Worm (Caenorhabditis elegans) whole organism, L4 larva: ENCODE measurements around the gene grsp-3.

ENCODE experiments used
- F26F4.8 ChIP-seq: fragments of 200-800 bp; sonication (Bioruptor generic); conservative IDR thresholded peaks from 2 replicates; pipeline ENCODE4 v1.3.6; 2022; ENCODE audit warnings: missing genetic modification characterization, missing compliant biosample characterization
- Y5F2A.4 ChIP-seq: fragments of 200-800 bp; sonication (Bioruptor generic); optimal IDR thresholded peaks from 2 replicates; lab custom pipeline; 2018; ENCODE audit warnings: mild to moderate bottlenecking, missing genetic modification characterization, missing compliant biosample characterization
- aly-2 ChIP-seq: sonication (generic microtip); optimal IDR thresholded peaks from 2 replicates; lab custom pipeline; 2018; ENCODE audit warnings: missing biosample characterization, missing genetic modification characterization
- arid-1 ChIP-seq: fragments of 200-800 bp; sonication (Bioruptor generic); conservative IDR thresholded peaks from 2 replicates; pipeline ENCODE4 v1.3.6; 2022; ENCODE audit warnings: missing genetic modification reagents, missing genetic modification characterization, missing compliant biosample characterization
- ceh-32 ChIP-seq: sonication (generic microtip); optimal IDR thresholded peaks from 2 replicates; lab custom pipeline; 2016; ENCODE audit warnings: mild to moderate bottlenecking, missing genetic modification characterization, missing compliant biosample characterization; ENCODE audit not compliant: poor library complexity
- dmd-9 ChIP-seq: fragments of 200-800 bp; sonication (Bioruptor generic); IDR thresholded peaks from 2 replicates; pipeline ENCODE4 v1.3.6; 2022; ENCODE audit warnings: missing genetic modification reagents, missing genetic modification characterization, missing compliant biosample characterization
- nhr-102 ChIP-seq: sonication (generic microtip); optimal IDR thresholded peaks from 2 replicates; lab custom pipeline; 2016; ENCODE audit warnings: mild to moderate bottlenecking, missing genetic modification characterization, moderate library complexity, missing compliant biosample characterization
- ztf-7 ChIP-seq: fragments of 150-350 bp; optimal IDR thresholded peaks from 2 replicates; lab custom pipeline; 2014; ENCODE audit warnings: missing biosample characterization, missing genetic modification characterization

The grsp-3 gene

DNA sequence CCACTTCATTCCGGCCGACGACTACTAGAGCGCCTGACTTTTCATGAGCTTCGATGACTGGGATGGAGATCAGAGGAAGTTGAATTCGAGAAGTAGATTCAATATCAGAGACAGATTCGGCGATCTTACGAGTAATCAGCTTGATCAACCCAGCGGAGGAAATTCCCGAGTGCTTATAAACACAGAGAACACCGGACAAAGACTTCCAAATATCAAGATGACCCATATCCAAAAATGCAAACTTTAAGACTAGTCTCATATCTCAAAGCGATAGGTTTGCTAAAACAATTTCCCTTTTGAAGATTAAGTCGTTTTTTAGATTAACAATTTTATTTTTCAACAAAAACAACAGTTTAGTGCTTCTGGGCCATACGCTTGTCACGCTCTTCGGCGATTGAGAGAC, 48.3 kb downstream of the grsp-3 start, which contains the start of gene Y43B11AR.3 (continued):
- TF ChIP-seq Y5F2A.4 (GFP tag; lab: Kevin White, UChicago) (no peak), aly-2 (tag; lab: Kevin White, UChicago) (no peak), ceh-32 (tag; lab: Kevin White, UChicago) (no peak)

DNA sequence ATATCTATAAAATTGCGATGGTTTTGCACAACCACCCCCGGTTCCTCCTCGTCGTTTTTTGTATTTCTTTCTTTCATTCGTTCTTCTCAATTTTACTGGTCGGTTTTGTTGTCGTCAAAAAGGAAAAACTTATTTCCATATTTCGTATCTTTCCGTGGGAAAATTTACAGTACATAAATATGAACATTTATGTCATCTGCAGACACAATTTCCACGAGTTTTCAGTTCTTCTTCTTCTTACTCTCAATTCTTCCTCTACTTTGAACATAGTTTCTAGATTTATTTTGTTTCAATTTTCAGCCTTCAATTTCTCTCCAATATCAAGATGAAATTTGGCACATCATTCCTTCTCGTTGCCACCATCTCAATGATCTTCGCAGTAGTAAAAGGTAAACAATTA, 50.5 kb downstream of the grsp-3 start, which contains the start of gene Y43B11AR.1:
Gene Y43B11AR.1, plus strand, starts transcription at position 301 of the 400 bp plus-strand sequence.
- no peak for TF ChIP-seq F26F4.8 (GFP tag; lab: Robert Waterston, UW)
- TF ChIP-seq nhr-102 (tag; lab: Kevin White, UChicago), result no peak
- TF ChIP-seq arid-1, result no peak
- TF ChIP-seq ztf-7 (tag; lab: Kevin White, UChicago), result no peak
- TF ChIP-seq dmd-9 (GFP tag; lab: Robert Waterston, UW), result no peak
